Worm (Caenorhabditis elegans) whole organism, L4/young adult: Measurements from ENCODE around the gene aak-2.

ENCODE experiments used
- W03F9.2 ChIP-seq: fragments of 150-350 bp; optimal IDR thresholded peaks from 2 replicates; lab custom pipeline; 2014; ENCODE audit warnings: missing biosample characterization, missing genetic modification characterization
- dao-5 ChIP-seq: sonication (generic microtip); optimal IDR thresholded peaks from 2 replicates; lab custom pipeline; 2016; ENCODE audit warnings: missing genotype, missing genetic modification characterization, moderate library complexity, missing compliant biosample characterization
- him-1 ChIP-seq: sonication (generic microtip); optimal IDR thresholded peaks from 2 replicates; lab custom pipeline; 2016; ENCODE audit warnings: missing genotype, missing genetic modification reagents, missing genetic modification characterization, missing compliant biosample characterization

ce11 chrX:16807015-16807414 lies 11.1 kb downstream of the aak-2 start, which contains the start of gene mec-4:
- TF ChIP-seq dao-5, result no peak
- TF ChIP-seq W03F9.2 (tag; lab: Kevin White, UChicago), result no peak
- no peak for TF ChIP-seq him-1 (tag; lab: Kevin White, UChicago)
